Fruit fly (Drosophila melanogaster): ENCODE data around the gene CG3308.
A peak's percentile ranks its signal among the peaks of the same experiment; 100 is the strongest.

CG3308 gene

dm6 chr3R:21269923-21270322 lies 3.7 kb downstream of the CG3308 start, which contains the start of the genes AP-2sigma and Idi (continued):
- no peak for TF ChIP-seq stc (GFP tag; IDR thresholded peaks at IDR 0.05)
- no peak for TF ChIP-seq ems (GFP tag; optimal IDR thresholded peaks at IDR 0.05)
- TF ChIP-seq ro (GFP tag; IDR thresholded peaks at IDR 0.05): no peak
- TF ChIP-seq Sry-δ (GFP tag; optimal IDR thresholded peaks at IDR 0.05): peak; percentile 52
- TF ChIP-seq gfzf (GFP tag; optimal IDR thresholded peaks at IDR 0.05): peak; percentile 17
- peak; percentile 7 for TF ChIP-seq btn (GFP tag; optimal IDR thresholded peaks at IDR 0.05)
- TF ChIP-seq Med (GFP tag): peak; percentile 91
- TF ChIP-seq Dip2 (GFP tag; IDR thresholded peaks at IDR 0.05): no peak
- TF ChIP-seq Sox102F (GFP tag; optimal IDR thresholded peaks at IDR 0.05): no peak
- peak; percentile 53 for TF ChIP-seq oc (tag; optimal IDR thresholded peaks at IDR 0.05)
- TF ChIP-seq CG4617 (GFP tag; optimal IDR thresholded peaks at IDR 0.05; ENCODE audit: borderline replicate concordance): peak; percentile 90
- TF ChIP-seq Ssrp (tag; optimal IDR thresholded peaks at IDR 0.05): no peak
- no peak for TF ChIP-seq CG8089 (GFP tag; optimal IDR thresholded peaks at IDR 0.05)
- peak; percentile 37; the same call in 1 of the 2 replicates for TF ChIP-seq ato (GFP tag; IDR thresholded peaks at IDR 0.05; ENCODE audit: partially characterized antibody)
- TF ChIP-seq CG1024 (GFP tag; IDR thresholded peaks at IDR 0.05): no peak; the same call in 1 of the 2 replicates
- TF ChIP-seq Usf (GFP tag; optimal IDR thresholded peaks at IDR 0.05): no peak
- no peak for TF ChIP-seq kay (GFP tag; optimal IDR thresholded peaks at IDR 0.05)
- no peak for TF ChIP-seq ap (GFP tag; IDR thresholded peaks at IDR 0.05)
- no peak for TF ChIP-seq CG12236 (GFP tag; optimal IDR thresholded peaks at IDR 0.05)
- no peak for TF ChIP-seq sd (tag; optimal IDR thresholded peaks at IDR 0.05)
- no peak for TF ChIP-seq Elba2 (GFP tag; optimal IDR thresholded peaks at IDR 0.05)
- no peak for TF ChIP-seq br (optimal IDR thresholded peaks at IDR 0.05)
- no peak for TF ChIP-seq CG12104 (GFP tag; optimal IDR thresholded peaks at IDR 0.05)
- TF ChIP-seq CG6765 (GFP tag; optimal IDR thresholded peaks at IDR 0.05): no peak
- no peak for TF ChIP-seq Ada2b (GFP tag; IDR thresholded peaks at IDR 0.05)
- TF ChIP-seq crol (GFP tag; IDR thresholded peaks at IDR 0.05): no peak
- TF ChIP-seq Hmr (GFP tag; optimal IDR thresholded peaks at IDR 0.05): peak; percentile 30
- no peak for TF ChIP-seq ase (GFP tag; IDR thresholded peaks at IDR 0.05)
- no peak for TF ChIP-seq fd96Cb (tag; optimal IDR thresholded peaks at IDR 0.05)
- peak; percentile 40 for TF ChIP-seq gcm (GFP tag; optimal IDR thresholded peaks at IDR 0.05)
- TF ChIP-seq dmrt11E (tag; optimal IDR thresholded peaks at IDR 0.05): peak; percentile 27
- no peak for TF ChIP-seq luna (GFP tag; optimal IDR thresholded peaks at IDR 0.05)
- no peak for TF ChIP-seq seq (GFP tag; IDR thresholded peaks at IDR 0.05)
- TF ChIP-seq ssp (GFP tag; IDR thresholded peaks at IDR 0.05): no peak
- TF ChIP-seq so (GFP tag; IDR thresholded peaks at IDR 0.05): no peak
- TF ChIP-seq sens (GFP tag): peak; percentile 36
- TF ChIP-seq phol (tag; optimal IDR thresholded peaks at IDR 0.05): peak; percentile 69
- TF ChIP-seq CG5245 (GFP tag; optimal IDR thresholded peaks at IDR 0.05): no peak
- TF ChIP-seq MTF-1 (GFP tag; optimal IDR thresholded peaks at IDR 0.05; ENCODE audit: borderline replicate concordance): no peak
- TF ChIP-seq CG6854 (GFP tag; optimal IDR thresholded peaks at IDR 0.05): no peak
- TF ChIP-seq inv (GFP tag; IDR thresholded peaks at IDR 0.05; ENCODE audit: partially characterized antibody): no peak
- no peak for TF ChIP-seq cato (GFP tag; optimal IDR thresholded peaks at IDR 0.05; ENCODE audit: borderline replicate concordance)
- peak; percentile 44 for TF ChIP-seq CG17829 (tag; optimal IDR thresholded peaks at IDR 0.05)
- no peak for TF ChIP-seq Xrp1 (GFP tag; IDR thresholded peaks at IDR 0.05)
- no peak for TF ChIP-seq Chrac-16 (GFP tag; optimal IDR thresholded peaks at IDR 0.05)
- no peak for TF ChIP-seq Oaz (GFP tag; IDR thresholded peaks at IDR 0.05)
- TF ChIP-seq z (GFP tag; IDR thresholded peaks at IDR 0.05): no peak
- TF ChIP-seq Lpt (GFP tag; optimal IDR thresholded peaks at IDR 0.05): no peak
- no peak for TF ChIP-seq CG32772 (GFP tag; IDR thresholded peaks at IDR 0.05)
- no peak for TF ChIP-seq CG10274 (GFP tag; optimal IDR thresholded peaks at IDR 0.05)
- no peak for TF ChIP-seq HHEX (GFP tag; optimal IDR thresholded peaks at IDR 0.05)
- TF ChIP-seq run (tag; optimal IDR thresholded peaks at IDR 0.05): no peak
